Worm (Caenorhabditis elegans): ENCODE measurements around the gene B0304.4.

DNA sequence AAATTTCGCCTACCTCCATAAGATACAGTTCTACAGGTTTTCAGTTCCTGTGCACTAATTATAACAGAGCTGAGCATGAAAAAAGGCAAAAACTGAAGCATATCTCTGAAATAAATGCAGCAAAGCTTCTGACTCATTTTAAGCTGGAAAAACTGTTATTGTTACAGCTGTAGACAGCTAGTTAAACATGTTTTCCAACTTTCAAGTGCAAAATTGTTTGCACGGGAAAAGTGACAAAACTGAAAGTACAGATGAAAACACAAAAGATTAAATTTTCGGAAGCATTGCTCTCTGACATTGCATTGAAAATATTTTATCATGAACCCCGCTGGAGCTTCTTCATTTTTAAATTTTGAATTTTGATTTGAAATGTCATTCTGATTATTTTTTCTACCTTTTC lies 32.3 kb downstream of the B0304.4 start, which contains the start of gene T05C1.5:
- TF ChIP-seq him-1 (tag; optimal IDR thresholded peaks at IDR 0.05): no peak
- no peak for TF ChIP-seq W03F9.2 (tag; optimal IDR thresholded peaks at IDR 0.05)
- TF ChIP-seq dao-5 (tag; optimal IDR thresholded peaks at IDR 0.05): no peak
